Fruit fly (Drosophila melanogaster) Kc167 (cell line): ENCODE results near the gene CG5262.

Experiments
- Myc ChIP-seq: fragments of >200 bp; optimal IDR thresholded peaks from 2 replicates; lab custom pipeline; 2017; ENCODE audit warnings: missing external identifiers
- Sin3A ChIP-seq: fragments of >200 bp; optimal IDR thresholded peaks from 2 replicates; lab custom pipeline; 2018; ENCODE audit warnings: missing external identifiers
- h ChIP-seq: fragments of >200 bp; optimal IDR thresholded peaks from 3 replicates; lab custom pipeline; 2018; ENCODE audit warnings: missing external identifiers
- insv ChIP-seq: fragments of >200 bp; optimal IDR thresholded peaks from 3 replicates; lab custom pipeline; 2018; ENCODE audit warnings: missing external identifiers
- psq ChIP-seq: fragments of >200 bp; optimal IDR thresholded peaks from 2 replicates; lab custom pipeline; 2017; ENCODE audit warnings: missing external identifiers
- ttk ChIP-seq: sonication (Bioruptor generic); optimal IDR thresholded peaks from 2 replicates; lab custom pipeline; 2017; ENCODE audit warnings: missing external identifiers

DNA sequence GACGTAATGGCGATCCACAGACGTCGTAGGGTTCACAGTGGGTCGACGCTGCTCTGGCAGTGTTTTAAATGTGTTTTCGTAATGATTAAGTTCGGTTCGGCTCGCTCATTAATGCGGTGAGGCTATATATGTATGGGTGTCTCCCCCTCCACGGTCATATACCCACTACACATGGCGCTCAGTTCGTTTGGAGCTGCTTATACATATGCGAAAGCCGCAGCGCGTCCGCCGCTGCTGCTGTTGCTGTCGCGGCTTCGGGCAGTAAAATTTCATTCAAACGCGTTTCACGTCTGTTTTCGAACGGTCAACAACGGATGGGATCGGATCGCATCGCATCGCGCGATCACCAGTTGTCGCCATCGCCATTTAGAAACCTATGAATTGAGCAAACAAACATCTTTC lies 44.3 kb downstream of the CG5262 start:
- TF ChIP-seq Myc (lab: Kevin White, UChicago): no peak
- TF ChIP-seq insv (lab: Kevin White, UChicago): no peak
- no peak for TF ChIP-seq Sin3A (lab: Kevin White, UChicago)
- no peak for TF ChIP-seq h (lab: Kevin White, UChicago)
- no peak for TF ChIP-seq ttk (lab: Kevin White, UChicago)
- TF ChIP-seq psq (lab: Kevin White, UChicago): no peak
